Worm (Caenorhabditis elegans) whole organism, young adult: ENCODE measurements around the gene M01H9.3.

Source experiments
- C06A6.2 ChIP-seq: fragments of 200-800 bp; sonication (Bioruptor generic); conservative IDR thresholded peaks from 2 replicates; pipeline ENCODE4 v1.3.6; 2022; ENCODE audit warnings: missing genetic modification characterization, missing compliant biosample characterization
- C17E4.6 ChIP-seq: fragments of 200-800 bp; sonication (Bioruptor generic); IDR thresholded peaks from 2 replicates; pipeline ENCODE4 v1.3.6; 2022; ENCODE audit warnings: missing genetic modification reagents, missing genetic modification characterization, missing compliant biosample characterization
- F33H1.4 ChIP-seq: fragments of 200-800 bp; sonication (Bioruptor generic); IDR thresholded peaks from 2 replicates; pipeline ENCODE4 v1.3.6; 2022; ENCODE audit warnings: missing genetic modification reagents, missing genetic modification characterization, missing compliant biosample characterization
- F49E8.2 ChIP-seq: sonication (generic microtip); optimal IDR thresholded peaks from 3 replicates; lab custom pipeline; 2017; ENCODE audit warnings: missing genetic modification characterization, mild to moderate bottlenecking, missing compliant biosample characterization, antibody characterized with exemption, moderate library complexity; ENCODE audit not compliant: insufficient read depth
- F57A8.1 ChIP-seq: fragments of 200-800 bp; sonication (Bioruptor generic); optimal IDR thresholded peaks from 2 replicates; lab custom pipeline; 2018; ENCODE audit warnings: mild to moderate bottlenecking, missing genetic modification characterization, moderate library complexity, missing compliant biosample characterization
- T26A5.8 ChIP-seq: sonication (generic microtip); optimal IDR thresholded peaks from 2 replicates; lab custom pipeline; 2016; ENCODE audit warnings: missing genetic modification characterization, missing compliant biosample characterization
- Y53F4B.3 ChIP-seq: fragments of 200-800 bp; sonication (Bioruptor generic); IDR thresholded peaks from 2 replicates; pipeline ENCODE4 v1.3.6; 2022; ENCODE audit warnings: missing genetic modification reagents, missing genetic modification characterization, missing compliant biosample characterization
- Y53G8AR.9 ChIP-seq: fragments of 200-800 bp; sonication (Bioruptor generic); conservative IDR thresholded peaks from 2 replicates; pipeline ENCODE4 v1.3.6; 2022; ENCODE audit warnings: missing genetic modification reagents, missing genetic modification characterization, missing compliant biosample characterization
- ama-1 ChIP-seq, 3 experiments: fragments of 150-350 bp in 1 of 3; sonication (generic microtip) in 2 of 3; optimal IDR thresholded peaks; 2 replicates each; lab custom pipeline; 2014 to 2018; ENCODE audit warnings: missing biosample characterization in 2 of 3, missing genetic modification characterization in 2 of 3, missing genetic modification reagents in 2 of 3
- aptf-2 ChIP-seq: fragments of 200-800 bp; sonication (Bioruptor generic); conservative IDR thresholded peaks from 2 replicates; pipeline ENCODE4 v1.3.6; 2022; ENCODE audit warnings: missing genetic modification reagents, missing genetic modification characterization, missing compliant biosample characterization
- aptf-3 ChIP-seq: fragments of 200-800 bp; sonication (Bioruptor generic); IDR thresholded peaks from 2 replicates; pipeline ENCODE4 v1.3.6; 2022; ENCODE audit warnings: missing genetic modification characterization, missing compliant biosample characterization
- athp-1 ChIP-seq: sonication (generic microtip); optimal IDR thresholded peaks from 2 replicates; lab custom pipeline; 2017; ENCODE audit warnings: mild to moderate bottlenecking, missing genetic modification characterization, missing compliant biosample characterization
- attf-6 ChIP-seq: fragments of 200-800 bp; sonication (Bioruptor generic); IDR thresholded peaks from 2 replicates; pipeline ENCODE4 v1.3.6; 2022; ENCODE audit warnings: missing genetic modification reagents, missing genetic modification characterization, missing compliant biosample characterization
- bed-2 ChIP-seq: fragments of 200-800 bp; sonication (Bioruptor generic); IDR thresholded peaks from 2 replicates; pipeline ENCODE4 v1.3.6; 2022; ENCODE audit warnings: missing genetic modification reagents, missing genetic modification characterization, missing compliant biosample characterization
- cebp-2 ChIP-seq: fragments of 200-800 bp; sonication (Bioruptor generic); IDR thresholded peaks from 2 replicates; pipeline ENCODE4 v1.3.6; 2022; ENCODE audit warnings: missing genetic modification characterization, missing compliant biosample characterization
- ceh-27 ChIP-seq: fragments of 200-800 bp; sonication (Bioruptor generic); optimal IDR thresholded peaks from 2 replicates; lab custom pipeline; 2018; ENCODE audit warnings: mild to moderate bottlenecking, missing genetic modification characterization, moderate library complexity, missing compliant biosample characterization
- ceh-91 ChIP-seq: fragments of 200-800 bp; sonication (Bioruptor generic); IDR thresholded peaks from 2 replicates; pipeline ENCODE4 v1.3.6; 2022; ENCODE audit warnings: missing genetic modification reagents, missing genetic modification characterization, missing compliant biosample characterization
- efl-1 ChIP-seq: fragments of 150-350 bp; optimal IDR thresholded peaks from 2 replicates; lab custom pipeline; 2014; ENCODE audit warnings: missing biosample characterization, missing genetic modification reagents, missing genetic modification characterization
- egl-44 ChIP-seq: fragments of 200-800 bp; sonication (Bioruptor generic); IDR thresholded peaks from 2 replicates; pipeline ENCODE4 v1.3.6; 2022; ENCODE audit warnings: missing genetic modification reagents, missing genetic modification characterization, missing compliant biosample characterization
- egrh-3 ChIP-seq: fragments of 200-800 bp; sonication (Bioruptor generic); IDR thresholded peaks from 2 replicates; pipeline ENCODE4 v1.3.6; 2022; ENCODE audit warnings: missing genetic modification reagents, missing genetic modification characterization, missing compliant biosample characterization
- ekl-4 ChIP-seq: fragments of 200-800 bp; sonication (Bioruptor generic); IDR thresholded peaks from 2 replicates; pipeline ENCODE4 v1.3.6; 2022; ENCODE audit warnings: missing genetic modification reagents, missing genetic modification characterization, missing compliant biosample characterization
- ets-4 ChIP-seq: fragments of 200-800 bp; sonication (Bioruptor generic); optimal IDR thresholded peaks from 2 replicates; lab custom pipeline; 2018; ENCODE audit warnings: mild to moderate bottlenecking, missing genetic modification characterization, missing compliant biosample characterization
- gei-17 ChIP-seq: fragments of 200-800 bp; sonication (Bioruptor generic); optimal IDR thresholded peaks from 2 replicates; lab custom pipeline; 2018; ENCODE audit warnings: mild to moderate bottlenecking, missing genetic modification characterization, missing compliant biosample characterization
- hlh-12 ChIP-seq: sonication (generic microtip); optimal IDR thresholded peaks from 2 replicates; lab custom pipeline; 2016; ENCODE audit warnings: missing genetic modification characterization, missing compliant biosample characterization
- hmg-1.2 ChIP-seq: fragments of 200-800 bp; sonication (Bioruptor generic); IDR thresholded peaks from 2 replicates; pipeline ENCODE4 v1.3.6; 2022; ENCODE audit warnings: missing genetic modification reagents, missing genetic modification characterization, missing compliant biosample characterization
- hmg-20 ChIP-seq: fragments of 200-800 bp; sonication (Bioruptor generic); IDR thresholded peaks from 2 replicates; pipeline ENCODE4 v1.3.6; 2022; ENCODE audit warnings: missing genetic modification reagents, missing genetic modification characterization, missing compliant biosample characterization
- lin-35 ChIP-seq, 3 experiments: fragments of 150-350 bp in 2 of 3; sonication (generic microtip) in 1 of 3; optimal IDR thresholded peaks; 2 replicates each; lab custom pipeline; 2014 to 2018; ENCODE audit warnings: missing biosample characterization in 3 of 3, missing genetic modification characterization in 3 of 3, missing genetic modification reagents in 3 of 3
- lin-40 ChIP-seq: sonication (generic microtip); optimal IDR thresholded peaks from 2 replicates; lab custom pipeline; 2016; ENCODE audit warnings: missing genetic modification characterization, mild to moderate bottlenecking, missing compliant biosample characterization, missing genotype, missing genetic modification reagents
- lsy-27 ChIP-seq: sonication (generic microtip); optimal IDR thresholded peaks from 2 replicates; lab custom pipeline; 2017; ENCODE audit warnings: missing genetic modification characterization, mild to moderate bottlenecking, missing compliant biosample characterization, antibody characterized with exemption, missing genotype, borderline replicate concordance; ENCODE audit not compliant: insufficient read depth
- madf-10 ChIP-seq: sonication (generic microtip); optimal IDR thresholded peaks from 2 replicates; lab custom pipeline; 2016; ENCODE audit warnings: mild to moderate bottlenecking, missing genetic modification characterization, missing compliant biosample characterization
- madf-3 ChIP-seq: fragments of 200-800 bp; sonication (Bioruptor generic); IDR thresholded peaks from 2 replicates; pipeline ENCODE4 v1.3.6; 2022; ENCODE audit warnings: missing genetic modification reagents, missing genetic modification characterization, missing compliant biosample characterization
- mel-28 ChIP-seq: sonication (generic microtip); optimal IDR thresholded peaks from 2 replicates; lab custom pipeline; 2016; ENCODE audit warnings: borderline replicate concordance, mild to moderate bottlenecking, missing genetic modification characterization, missing compliant biosample characterization
- nhr-27 ChIP-seq: fragments of 200-800 bp; sonication (Bioruptor generic); optimal IDR thresholded peaks from 2 replicates; lab custom pipeline; 2018; ENCODE audit warnings: mild to moderate bottlenecking, missing genetic modification characterization, moderate library complexity, missing compliant biosample characterization
- nhr-90 ChIP-seq: sonication (generic microtip); optimal IDR thresholded peaks from 2 replicates; lab custom pipeline; 2016; ENCODE audit warnings: missing genotype, mild to moderate bottlenecking, missing genetic modification characterization, missing compliant biosample characterization
- pha-4 ChIP-seq: fragments of 150-350 bp; sonication (generic microtip); optimal IDR thresholded peaks from 2 replicates; lab custom pipeline; 2014; ENCODE audit warnings: missing biosample characterization, missing genetic modification reagents, missing genetic modification characterization
- sea-2 ChIP-seq: fragments of 200-800 bp; sonication (Bioruptor generic); IDR thresholded peaks from 2 replicates; pipeline ENCODE4 v1.3.6; 2022; ENCODE audit warnings: missing genetic modification characterization, missing compliant biosample characterization
- snpc-4 ChIP-seq, 5 experiments: fragments of 150-350 bp in 1 of 5; sonication (generic microtip) in 4 of 5; optimal IDR thresholded peaks; 2 replicates each; lab custom pipeline; 2014 to 2018; ENCODE audit warnings: missing genetic modification characterization in 5 of 5, missing biosample characterization in 3 of 5, antibody characterized with exemption in 2 of 5, mild to moderate bottlenecking in 2 of 5, missing compliant biosample characterization in 2 of 5, missing genotype in 2 of 5, moderate library complexity in 2 of 5, missing genetic modification reagents in 1 of 5
- sptf-2 ChIP-seq: fragments of 200-800 bp; sonication (Bioruptor generic); optimal IDR thresholded peaks from 2 replicates; lab custom pipeline; 2018; ENCODE audit warnings: mild to moderate bottlenecking, missing genetic modification characterization, missing compliant biosample characterization
- tbp1 ChIP-seq: fragments of 200-800 bp; sonication (Bioruptor generic); optimal IDR thresholded peaks from 2 replicates; lab custom pipeline; 2018; ENCODE audit warnings: mild to moderate bottlenecking, missing genetic modification characterization, missing compliant biosample characterization
- unc-130 ChIP-seq: sonication (generic microtip); optimal IDR thresholded peaks from 2 replicates; lab custom pipeline; 2016; ENCODE audit warnings: missing genetic modification reagents, missing genetic modification characterization, missing compliant biosample characterization
- unc-62 ChIP-seq: fragments of 150-350 bp; optimal IDR thresholded peaks from 2 replicates; lab custom pipeline; 2014; ENCODE audit warnings: missing biosample characterization, missing genetic modification reagents, missing genetic modification characterization
- xnd-1 ChIP-seq: sonication (generic microtip); optimal IDR thresholded peaks from 2 replicates; lab custom pipeline; 2016; ENCODE audit warnings: missing genotype, missing genetic modification reagents, missing genetic modification characterization, missing compliant biosample characterization
- zim-3 ChIP-seq: sonication (generic microtip); optimal IDR thresholded peaks from 2 replicates; lab custom pipeline; 2017; ENCODE audit warnings: mild to moderate bottlenecking, missing genetic modification characterization, moderate library complexity, missing compliant biosample characterization
- ztf-18 ChIP-seq: sonication (generic microtip); optimal IDR thresholded peaks from 2 replicates; lab custom pipeline; 2016; ENCODE audit warnings: missing genotype, mild to moderate bottlenecking, missing genetic modification characterization, missing compliant biosample characterization
- ztf-28 ChIP-seq: fragments of 200-800 bp; sonication (Bioruptor generic); IDR thresholded peaks from 2 replicates; pipeline ENCODE4 v1.3.6; 2022; ENCODE audit warnings: missing genetic modification reagents, missing genetic modification characterization, missing compliant biosample characterization

Gene M01H9.3

DNA sequence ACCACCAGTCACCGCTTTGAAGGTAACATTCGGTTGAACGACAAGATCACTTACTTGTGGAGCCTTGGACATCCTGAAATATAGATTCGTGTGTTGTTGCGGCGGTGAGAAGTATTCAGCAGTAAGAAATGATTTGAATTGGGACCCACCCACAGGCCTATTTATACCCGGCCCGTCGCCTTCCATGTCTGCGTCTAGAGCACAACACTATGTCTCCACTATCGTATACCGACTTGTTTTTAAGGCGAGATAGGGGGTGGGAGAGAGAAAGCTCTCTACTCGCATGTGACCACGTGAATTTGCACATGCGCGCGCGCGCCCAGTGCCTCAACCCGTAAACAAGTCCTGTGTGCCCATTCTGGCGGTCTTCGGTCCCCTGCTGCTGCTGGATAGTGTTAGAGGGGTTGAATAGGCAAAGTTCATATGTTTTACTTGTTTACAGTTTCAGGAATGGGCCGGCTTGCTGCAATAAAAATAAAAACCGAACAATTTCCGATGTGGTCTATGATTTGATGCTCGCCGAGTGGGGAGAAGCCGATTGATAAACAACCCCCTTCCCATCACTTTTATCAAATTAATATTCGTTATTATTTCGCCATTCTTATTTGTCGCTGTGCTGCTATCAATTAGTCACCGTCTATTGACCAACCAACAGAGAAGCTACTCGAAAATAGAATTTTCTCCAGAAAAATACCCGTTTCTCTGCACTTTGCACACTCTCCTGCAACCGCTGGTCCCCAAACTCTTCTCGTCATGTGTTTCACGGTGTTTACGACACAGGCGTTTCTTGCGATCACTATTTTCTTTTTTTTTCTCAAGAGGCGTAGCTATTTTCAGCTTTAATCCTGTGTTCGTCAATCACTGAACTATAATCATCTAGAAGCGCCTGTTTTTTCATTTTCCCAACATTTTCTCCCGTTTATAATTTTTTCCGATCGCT is 6.8 kb downstream of the M01H9.3 start (continued):
- TF ChIP-seq snpc-4 (GFP tag; optimal IDR thresholded peaks at IDR 0.05; lab: Kevin White, UChicago) = no peak
- peak in 1 of 4 experiments; percentile 37 for TF ChIP-seq snpc-4 (tag; optimal IDR thresholded peaks at IDR 0.05; lab: Kevin White, UChicago)
- peak; percentile 43 for TF ChIP-seq ztf-18 (tag; lab: Kevin White, UChicago)
- TF ChIP-seq Y53G8AR.9 (GFP tag; lab: Robert Waterston, UW) = no peak; the same call in none of the 2 replicates
- TF ChIP-seq nhr-90 (tag; lab: Kevin White, UChicago) = peak; percentile 46
- TF ChIP-seq sptf-2 (GFP tag; lab: Kevin White, UChicago) = no peak
- no peak for TF ChIP-seq xnd-1
- TF ChIP-seq gei-17 = peak; percentile 25
- no peak for TF ChIP-seq C17E4.6
- TF ChIP-seq hmg-1.2 (GFP tag; lab: Robert Waterston, UW) = peak; percentile 64
- TF ChIP-seq bed-2 (GFP tag; lab: Robert Waterston, UW) = no peak
- TF ChIP-seq F33H1.4 (GFP tag; lab: Robert Waterston, UW) = no peak
- peak in 1 of 3 experiments; percentile 19 for TF ChIP-seq lin-35 (GFP tag; optimal IDR thresholded peaks at IDR 0.05; lab: Kevin White, UChicago)
- peak; percentile 62 for TF ChIP-seq tbp1 (GFP tag; lab: Kevin White, UChicago)
- no peak for TF ChIP-seq T26A5.8 (tag; lab: Kevin White, UChicago)
- TF ChIP-seq zim-3 (tag; lab: Kevin White, UChicago) = no peak
- peak; percentile 15 for TF ChIP-seq mel-28 (tag; lab: Kevin White, UChicago)
- no peak for TF ChIP-seq unc-130 (GFP tag; lab: Kevin White, UChicago)
- peak; percentile 35 for TF ChIP-seq athp-1 (tag; lab: Kevin White, UChicago)
- TF ChIP-seq lsy-27 = no peak
- peak; percentile 68; the same call in 1 of the 2 replicates for TF ChIP-seq sea-2
- TF ChIP-seq C06A6.2 (GFP tag; lab: Robert Waterston, UW) = peak; percentile 42; the same call in 1 of the 2 replicates
- peak; percentile 15 for TF ChIP-seq lin-40 (tag; lab: Kevin White, UChicago)
- no peak for TF ChIP-seq nhr-27 (tag; lab: Kevin White, UChicago)
- TF ChIP-seq F57A8.1 (GFP tag; lab: Kevin White, UChicago) = no peak
- TF ChIP-seq ama-1 (optimal IDR thresholded peaks at IDR 0.05; lab: Kevin White, UChicago) = peak; percentile 86
- TF ChIP-seq ama-1 (GFP tag; optimal IDR thresholded peaks at IDR 0.05; lab: Kevin White, UChicago) = no peak
- no peak for TF ChIP-seq aptf-2 (GFP tag; lab: Robert Waterston, UW)
- no peak for TF ChIP-seq aptf-3 (GFP tag; lab: Robert Waterston, UW)
- peak; percentile 28; the same call in 1 of the 2 replicates for TF ChIP-seq egrh-3 (GFP tag; lab: Robert Waterston, UW)
- peak; percentile 85 for TF ChIP-seq egl-44
- 0 out of 2 replicates have a peak, but pooled peaks have one; percentile 12 for TF ChIP-seq attf-6
- TF ChIP-seq madf-3 (GFP tag; lab: Robert Waterston, UW) = no peak
- no peak for TF ChIP-seq pha-4
- no peak for TF ChIP-seq ceh-91 (GFP tag; lab: Robert Waterston, UW)
- 0 out of 2 replicates have a peak, but pooled peaks have one; percentile 24 for TF ChIP-seq ztf-28 (GFP tag; lab: Robert Waterston, UW)
- no peak for TF ChIP-seq ets-4 (GFP tag; lab: Kevin White, UChicago)
- TF ChIP-seq ekl-4 (GFP tag; lab: Robert Waterston, UW) = peak; percentile 8; the same call in 1 of the 2 replicates
- TF ChIP-seq madf-10 (tag; lab: Kevin White, UChicago) = no peak
- peak; percentile 79 for TF ChIP-seq ceh-27 (GFP tag; lab: Kevin White, UChicago)
- TF ChIP-seq efl-1 (GFP tag; lab: Kevin White, UChicago) = no peak
- no peak for TF ChIP-seq F49E8.2 (tag; lab: Kevin White, UChicago)
- TF ChIP-seq Y53F4B.3 (GFP tag; lab: Robert Waterston, UW) = no peak
- no peak for TF ChIP-seq hmg-20
- TF ChIP-seq unc-62 = no peak
- no peak for TF ChIP-seq cebp-2 (GFP tag; lab: Robert Waterston, UW)
- TF ChIP-seq hlh-12 (tag; lab: Kevin White, UChicago) = no peak
